Worm (Caenorhabditis elegans) whole organism, mixed stage, embryonic: ENCODE results near the gene F19G12.1.

Experiments
- blmp-1 ChIP-seq: fragments of 150-350 bp; optimal IDR thresholded peaks from 2 replicates; lab custom pipeline; 2014; ENCODE audit warnings: missing biosample characterization, missing genetic modification characterization
- ceh-39 ChIP-seq: fragments of 150-350 bp; optimal IDR thresholded peaks from 2 replicates; lab custom pipeline; 2014; ENCODE audit warnings: missing biosample characterization, missing genetic modification characterization
- ceh-43 ChIP-seq: fragments of 200-800 bp; sonication (Bioruptor generic); optimal IDR thresholded peaks from 2 replicates; lab custom pipeline; 2018; ENCODE audit warnings: mild to moderate bottlenecking, missing genetic modification characterization, moderate library complexity, missing compliant biosample characterization
- ces-1 ChIP-seq: fragments of 150-350 bp; optimal IDR thresholded peaks from 2 replicates; lab custom pipeline; 2014; ENCODE audit warnings: missing biosample characterization, missing genetic modification reagents, missing genetic modification characterization
- cnd-1 ChIP-seq: fragments of 200-800 bp; sonication (Bioruptor generic); optimal IDR thresholded peaks from 2 replicates; lab custom pipeline; 2018; ENCODE audit warnings: mild to moderate bottlenecking, missing genetic modification characterization, missing compliant biosample characterization
- drap-1 ChIP-seq: fragments of 200-800 bp; sonication (Bioruptor generic); optimal IDR thresholded peaks from 3 replicates; lab custom pipeline; 2018; ENCODE audit warnings: mild to moderate bottlenecking, missing genetic modification characterization, missing compliant biosample characterization
- elt-1 ChIP-seq: sonication (generic microtip); optimal IDR thresholded peaks from 2 replicates; lab custom pipeline; 2017; ENCODE audit warnings: missing genetic modification characterization, mild to moderate bottlenecking, missing compliant biosample characterization, antibody characterized with exemption, moderate library complexity, borderline replicate concordance; ENCODE audit not compliant: insufficient read depth
- elt-3 ChIP-seq: fragments of 150-350 bp; optimal IDR thresholded peaks from 2 replicates; lab custom pipeline; 2014; ENCODE audit warnings: missing biosample characterization, missing genetic modification characterization
- flh-1 ChIP-seq: fragments of 200-800 bp; sonication (Bioruptor generic); optimal IDR thresholded peaks from 2 replicates; lab custom pipeline; 2018; ENCODE audit warnings: mild to moderate bottlenecking, missing genetic modification characterization, moderate library complexity, missing compliant biosample characterization
- ham-2 ChIP-seq: fragments of 200-800 bp; sonication (Bioruptor generic); optimal IDR thresholded peaks from 2 replicates; lab custom pipeline; 2018; ENCODE audit warnings: mild to moderate bottlenecking, missing genetic modification characterization, missing compliant biosample characterization
- hlh-1 ChIP-seq: fragments of 150-350 bp; optimal IDR thresholded peaks from 2 replicates; lab custom pipeline; 2014; ENCODE audit warnings: missing biosample characterization, missing genetic modification reagents, missing genetic modification characterization
- lin-13 ChIP-seq: fragments of 150-350 bp; optimal IDR thresholded peaks from 2 replicates; lab custom pipeline; 2014; ENCODE audit warnings: missing biosample characterization, missing genetic modification characterization
- lin-32 ChIP-seq: fragments of 200-800 bp; sonication (Bioruptor generic); optimal IDR thresholded peaks from 2 replicates; lab custom pipeline; 2018; ENCODE audit warnings: mild to moderate bottlenecking, missing genetic modification characterization, missing compliant biosample characterization
- mep-1 ChIP-seq: fragments of 150-350 bp; optimal IDR thresholded peaks from 2 replicates; lab custom pipeline; 2017; ENCODE audit warnings: missing biosample characterization, missing genetic modification reagents, missing genetic modification characterization, inconsistent platforms
- mls-2 ChIP-seq: sonication (generic microtip); optimal IDR thresholded peaks from 2 replicates; lab custom pipeline; 2016; ENCODE audit warnings: mild to moderate bottlenecking, missing genetic modification characterization, moderate library complexity, missing compliant biosample characterization
- nhr-12 ChIP-seq: fragments of 150-350 bp; optimal IDR thresholded peaks from 2 replicates; lab custom pipeline; 2014; ENCODE audit warnings: missing biosample characterization, missing genetic modification characterization
- nhr-2 ChIP-seq: fragments of 150-350 bp; optimal IDR thresholded peaks from 2 replicates; lab custom pipeline; 2014; ENCODE audit warnings: missing biosample characterization, missing genetic modification characterization
- nhr-237 ChIP-seq: fragments of 150-350 bp; optimal IDR thresholded peaks from 2 replicates; lab custom pipeline; 2014; ENCODE audit warnings: missing biosample characterization, missing genetic modification characterization
- nhr-76 ChIP-seq: sonication (generic microtip); optimal IDR thresholded peaks from 2 replicates; lab custom pipeline; 2017; ENCODE audit warnings: missing biosample characterization, missing genetic modification characterization
- pha-4 ChIP-seq: fragments of 150-350 bp; optimal IDR thresholded peaks from 2 replicates; lab custom pipeline; 2018; ENCODE audit warnings: missing biosample characterization, missing genetic modification reagents, missing genetic modification characterization
- sem-2 ChIP-seq: fragments of 200-800 bp; sonication (Bioruptor generic); optimal IDR thresholded peaks from 2 replicates; lab custom pipeline; 2018; ENCODE audit warnings: mild to moderate bottlenecking, missing genetic modification characterization, missing compliant biosample characterization
- snpc-4 ChIP-seq: fragments of 150-350 bp; optimal IDR thresholded peaks from 2 replicates; lab custom pipeline; 2014; ENCODE audit warnings: missing biosample characterization, missing genetic modification characterization
- tbx-8 ChIP-seq: fragments of 200-800 bp; sonication (Bioruptor generic); optimal IDR thresholded peaks from 2 replicates; lab custom pipeline; 2018; ENCODE audit warnings: mild to moderate bottlenecking, missing genetic modification characterization, moderate library complexity, missing compliant biosample characterization
- unc-120 ChIP-seq: sonication (generic microtip); optimal IDR thresholded peaks from 2 replicates; lab custom pipeline; 2017; ENCODE audit warnings: missing genetic modification characterization, missing compliant biosample characterization; ENCODE audit not compliant: poor library complexity, severe bottlenecking
- unc-39 ChIP-seq: fragments of 150-350 bp; optimal IDR thresholded peaks from 2 replicates; lab custom pipeline; 2014; ENCODE audit warnings: missing biosample characterization, missing genetic modification characterization
- unc-62 ChIP-seq: fragments of 150-350 bp; optimal IDR thresholded peaks from 2 replicates; lab custom pipeline; 2014; ENCODE audit warnings: missing biosample characterization, missing genetic modification reagents, missing genetic modification characterization
- zip-8 ChIP-seq: fragments of 150-350 bp; optimal IDR thresholded peaks from 2 replicates; lab custom pipeline; 2014; ENCODE audit warnings: missing biosample characterization, missing genetic modification characterization
- ztf-11 ChIP-seq: fragments of 150-350 bp; optimal IDR thresholded peaks from 2 replicates; lab custom pipeline; 2014; ENCODE audit warnings: missing biosample characterization, missing genetic modification characterization

Gene F19G12.1

ce11 chrX:1456350-1457080 is 25.7 kb downstream of the F19G12.1 start:
- TF ChIP-seq mls-2 (tag; lab: Kevin White, UChicago) (no peak), pha-4 (peak; percentile 60), unc-62 (peak; percentile 54), cnd-1 (no peak), unc-120 (tag; lab: Kevin White, UChicago) (peak; percentile 39), hlh-1 (tag; lab: Kevin White, UChicago) (peak; percentile 67)

ce11 chrX:1458793-1459192 is 28.0 kb downstream of the F19G12.1 start, which contains the start of gene D1005.2:
TSS of gene D1005.2 (plus strand) at chrX:1459022.
- no peak for TF ChIP-seq ceh-43 (GFP tag; lab: Kevin White, UChicago)
- TF ChIP-seq nhr-237 (tag; lab: Kevin White, UChicago), result no peak
- TF ChIP-seq lin-32 (GFP tag; lab: Kevin White, UChicago), result no peak
- TF ChIP-seq elt-3, result no peak
- TF ChIP-seq nhr-76, result no peak
- no peak for TF ChIP-seq nhr-2 (tag; lab: Kevin White, UChicago)
- TF ChIP-seq mls-2 (tag; lab: Kevin White, UChicago), result no peak
- no peak for TF ChIP-seq tbx-8 (GFP tag; lab: Kevin White, UChicago)
- TF ChIP-seq nhr-12 (tag; lab: Kevin White, UChicago), result no peak
- TF ChIP-seq mep-1 (tag; lab: Kevin White, UChicago), result no peak
- no peak for TF ChIP-seq flh-1
- no peak for TF ChIP-seq sem-2 (GFP tag; lab: Kevin White, UChicago)
- no peak for TF ChIP-seq lin-13 (tag; lab: Kevin White, UChicago)
- no peak for TF ChIP-seq unc-62
- TF ChIP-seq elt-1 (tag; lab: Kevin White, UChicago), result no peak
- TF ChIP-seq ceh-39 (tag; lab: Kevin White, UChicago), result no peak
- TF ChIP-seq ham-2 (GFP tag; lab: Kevin White, UChicago), result no peak

ce11 chrX:1459756-1460155 is 28.9 kb downstream of the F19G12.1 start:
- TF ChIP-seq drap-1 (GFP tag; lab: Kevin White, UChicago) (no peak), mls-2 (tag; lab: Kevin White, UChicago) (no peak), nhr-2 (tag; lab: Kevin White, UChicago) (no peak), blmp-1 (tag; lab: Kevin White, UChicago) (no peak), zip-8 (tag; lab: Kevin White, UChicago) (no peak), ham-2 (GFP tag; lab: Kevin White, UChicago) (no peak)
- TF ChIP-seq, all 35 proteins: peak for 0

- no peak for TF ChIP-seq lin-32 (GFP tag; lab: Kevin White, UChicago)
- TF ChIP-seq ceh-39 (tag; lab: Kevin White, UChicago), result no peak
- TF ChIP-seq ztf-11, result no peak
- no peak for TF ChIP-seq elt-1 (tag; lab: Kevin White, UChicago)
- TF ChIP-seq unc-39, result no peak
- TF ChIP-seq pha-4, result no peak
- TF ChIP-seq nhr-76, result no peak
- TF ChIP-seq unc-62, result no peak
- no peak for TF ChIP-seq ces-1 (GFP tag; lab: Kevin White, UChicago)
- TF ChIP-seq unc-120 (tag; lab: Kevin White, UChicago), result no peak
- TF ChIP-seq nhr-12 (tag; lab: Kevin White, UChicago), result no peak
Observed at ce11 chrX:1464699-1465098, 33.9 kb downstream of the F19G12.1 start, which contains the start of gene D1005.6. TSS of gene D1005.6 (minus strand) at chrX:1464799.

- TF ChIP-seq ces-1 (GFP tag; lab: Kevin White, UChicago) (peak; percentile 40), nhr-237 (tag; lab: Kevin White, UChicago) (no peak)
Observed at ce11 chrX:1468057-1468456, 37.2 kb downstream of the F19G12.1 start.

ce11 chrX:1471232-1471631 is 40.4 kb downstream of the F19G12.1 start:
- no peak for TF ChIP-seq snpc-4 (tag; lab: Kevin White, UChicago)
- TF ChIP-seq elt-3, result no peak
- TF ChIP-seq nhr-237 (tag; lab: Kevin White, UChicago), result no peak
- TF ChIP-seq blmp-1 (tag; lab: Kevin White, UChicago), result no peak
